Worm (Caenorhabditis elegans) whole organism, young adult: ENCODE results near the gene T12B3.2.

Experiments used
- D2030.7 ChIP-seq: fragments of 200-800 bp; sonication (Bioruptor generic); IDR thresholded peaks from 2 replicates; pipeline ENCODE4 v1.3.6; 2022; ENCODE audit warnings: missing genetic modification reagents, missing genetic modification characterization, missing compliant biosample characterization
- F55B11.4 ChIP-seq: sonication (generic microtip); optimal IDR thresholded peaks from 2 replicates; lab custom pipeline; 2016; ENCODE audit warnings: missing compliant biosample characterization, missing genetic modification characterization, borderline replicate concordance; ENCODE audit not compliant: insufficient read depth
- F57C9.4 ChIP-seq: sonication (generic microtip); optimal IDR thresholded peaks from 2 replicates; lab custom pipeline; 2017; ENCODE audit warnings: mild to moderate bottlenecking, missing genetic modification characterization, missing compliant biosample characterization
- K12H6.12 ChIP-seq: fragments of 200-800 bp; sonication (Bioruptor generic); optimal IDR thresholded peaks from 2 replicates; lab custom pipeline; 2018; ENCODE audit warnings: mild to moderate bottlenecking, missing genetic modification characterization, missing compliant biosample characterization
- T07F8.4 ChIP-seq: sonication (generic microtip); optimal IDR thresholded peaks from 2 replicates; lab custom pipeline; 2016; ENCODE audit warnings: mild to moderate bottlenecking, missing genetic modification characterization, moderate library complexity, missing compliant biosample characterization
- akir-1 ChIP-seq: fragments of 200-800 bp; sonication (Bioruptor generic); optimal IDR thresholded peaks from 2 replicates; lab custom pipeline; 2018; ENCODE audit warnings: mild to moderate bottlenecking, missing genetic modification characterization, moderate library complexity, missing compliant biosample characterization
- ama-1 ChIP-seq, 3 experiments: fragments of 150-350 bp in 1 of 3; sonication (generic microtip) in 2 of 3; optimal IDR thresholded peaks; 2 replicates each; lab custom pipeline; 2014 to 2018; ENCODE audit warnings: missing biosample characterization in 2 of 3, missing genetic modification characterization in 2 of 3, missing genetic modification reagents in 2 of 3
- aptf-2 ChIP-seq: fragments of 200-800 bp; sonication (Bioruptor generic); conservative IDR thresholded peaks from 2 replicates; pipeline ENCODE4 v1.3.6; 2022; ENCODE audit warnings: missing genetic modification reagents, missing genetic modification characterization, missing compliant biosample characterization
- attf-6 ChIP-seq: fragments of 200-800 bp; sonication (Bioruptor generic); IDR thresholded peaks from 2 replicates; pipeline ENCODE4 v1.3.6; 2022; ENCODE audit warnings: missing genetic modification reagents, missing genetic modification characterization, missing compliant biosample characterization
- bed-1 ChIP-seq: fragments of 200-800 bp; sonication (Bioruptor generic); IDR thresholded peaks from 2 replicates; pipeline ENCODE4 v1.3.6; 2022; ENCODE audit warnings: missing genetic modification reagents, missing genetic modification characterization, missing compliant biosample characterization
- cebp-1 ChIP-seq, 2 experiments: fragments of 200-800 bp in 1 of 2; sonication (Bioruptor generic) in 1 of 2; sonication (generic microtip) in 1 of 2; IDR thresholded peaks in 1 of 2; optimal IDR thresholded peaks in 1 of 2; 2 replicates each; pipeline versions ENCODE4 v1.3.6 to Lab custom; 2017 to 2022; ENCODE audit warnings: missing compliant biosample characterization in 2 of 2, missing genetic modification characterization in 2 of 2, mild to moderate bottlenecking in 1 of 2, missing genetic modification reagents in 1 of 2, moderate library complexity in 1 of 2
- die-1 ChIP-seq: sonication (generic microtip); optimal IDR thresholded peaks from 2 replicates; lab custom pipeline; 2016; ENCODE audit warnings: missing genotype, mild to moderate bottlenecking, missing genetic modification characterization, missing compliant biosample characterization
- dox-1 ChIP-seq: fragments of 200-800 bp; sonication (Bioruptor generic); IDR thresholded peaks from 2 replicates; pipeline ENCODE4 v1.3.6; 2022; ENCODE audit warnings: missing genetic modification reagents, missing genetic modification characterization, missing compliant biosample characterization
- ets-4 ChIP-seq: fragments of 200-800 bp; sonication (Bioruptor generic); optimal IDR thresholded peaks from 2 replicates; lab custom pipeline; 2018; ENCODE audit warnings: mild to moderate bottlenecking, missing genetic modification characterization, missing compliant biosample characterization
- gei-17 ChIP-seq: fragments of 200-800 bp; sonication (Bioruptor generic); optimal IDR thresholded peaks from 2 replicates; lab custom pipeline; 2018; ENCODE audit warnings: mild to moderate bottlenecking, missing genetic modification characterization, missing compliant biosample characterization
- hlh-26 ChIP-seq: fragments of 200-800 bp; sonication (Bioruptor generic); conservative IDR thresholded peaks from 2 replicates; pipeline ENCODE4 v1.3.6; 2022; ENCODE audit warnings: missing genetic modification reagents, missing genetic modification characterization, missing compliant biosample characterization
- hmg-20 ChIP-seq: fragments of 200-800 bp; sonication (Bioruptor generic); IDR thresholded peaks from 2 replicates; pipeline ENCODE4 v1.3.6; 2022; ENCODE audit warnings: missing genetic modification reagents, missing genetic modification characterization, missing compliant biosample characterization
- lag-1 ChIP-seq: fragments of 200-800 bp; sonication (Bioruptor generic); IDR thresholded peaks from 2 replicates; pipeline ENCODE4 v1.3.6; 2022; ENCODE audit warnings: missing genetic modification reagents, missing genetic modification characterization, missing compliant biosample characterization
- let-607 ChIP-seq, 2 experiments: fragments of 200-800 bp in 1 of 2; sonication (Bioruptor generic) in 1 of 2; sonication (generic microtip) in 1 of 2; optimal IDR thresholded peaks; 2 replicates each; lab custom pipeline; 2016 to 2018; ENCODE audit warnings: mild to moderate bottlenecking in 2 of 2, missing compliant biosample characterization in 2 of 2, missing genetic modification characterization in 2 of 2, moderate library complexity in 2 of 2, missing genotype in 1 of 2
- lin-35 ChIP-seq, 3 experiments: fragments of 150-350 bp in 2 of 3; sonication (generic microtip) in 1 of 3; optimal IDR thresholded peaks; 2 replicates each; lab custom pipeline; 2014 to 2018; ENCODE audit warnings: missing biosample characterization in 3 of 3, missing genetic modification characterization in 3 of 3, missing genetic modification reagents in 3 of 3
- lin-40 ChIP-seq: sonication (generic microtip); optimal IDR thresholded peaks from 2 replicates; lab custom pipeline; 2016; ENCODE audit warnings: missing genetic modification characterization, mild to moderate bottlenecking, missing compliant biosample characterization, missing genotype, missing genetic modification reagents
- lir-1 ChIP-seq: fragments of 200-800 bp; sonication (Bioruptor generic); conservative IDR thresholded peaks from 2 replicates; pipeline ENCODE4 v1.3.6; 2022; ENCODE audit warnings: missing genetic modification reagents, missing genetic modification characterization, missing compliant biosample characterization
- madf-6 ChIP-seq: fragments of 200-800 bp; sonication (Bioruptor generic); IDR thresholded peaks from 2 replicates; pipeline ENCODE4 v1.3.6; 2022; ENCODE audit warnings: missing genetic modification reagents, missing genetic modification characterization, missing compliant biosample characterization
- madf-8 ChIP-seq: fragments of 200-800 bp; sonication (Bioruptor generic); conservative IDR thresholded peaks from 2 replicates; pipeline ENCODE4 v1.3.6; 2022; ENCODE audit warnings: missing genetic modification reagents, missing genetic modification characterization, missing compliant biosample characterization
- mes-4 ChIP-seq: sonication (generic microtip); optimal IDR thresholded peaks from 2 replicates; lab custom pipeline; 2016; ENCODE audit warnings: missing genotype, missing genetic modification characterization, missing compliant biosample characterization
- mxl-1 ChIP-seq: sonication (generic microtip); optimal IDR thresholded peaks from 2 replicates; lab custom pipeline; 2016; ENCODE audit warnings: missing genetic modification characterization, missing compliant biosample characterization
- nhr-27 ChIP-seq: fragments of 200-800 bp; sonication (Bioruptor generic); optimal IDR thresholded peaks from 2 replicates; lab custom pipeline; 2018; ENCODE audit warnings: mild to moderate bottlenecking, missing genetic modification characterization, moderate library complexity, missing compliant biosample characterization
- nhr-80 ChIP-seq: sonication (generic microtip); optimal IDR thresholded peaks from 2 replicates; lab custom pipeline; 2016; ENCODE audit warnings: missing genetic modification characterization, missing compliant biosample characterization
- rcor-1 ChIP-seq: fragments of 200-800 bp; sonication (Bioruptor generic); IDR thresholded peaks from 2 replicates; pipeline ENCODE4 v1.3.6; 2022; ENCODE audit warnings: missing genetic modification reagents, missing genetic modification characterization, missing compliant biosample characterization
- repo-1 ChIP-seq: sonication (generic microtip); optimal IDR thresholded peaks from 2 replicates; lab custom pipeline; 2017; ENCODE audit warnings: mild to moderate bottlenecking, missing genetic modification characterization, missing compliant biosample characterization
- rpc-1 ChIP-seq, 2 experiments: fragments of 150-350 bp in 1 of 2; sonication (generic microtip) in 1 of 2; optimal IDR thresholded peaks; 2 replicates each; lab custom pipeline; 2014 to 2018; ENCODE audit warnings: missing biosample characterization in 1 of 2, missing genetic modification characterization in 1 of 2, missing genetic modification reagents in 1 of 2, missing genotype in 1 of 2
- sea-2 ChIP-seq: fragments of 200-800 bp; sonication (Bioruptor generic); IDR thresholded peaks from 2 replicates; pipeline ENCODE4 v1.3.6; 2022; ENCODE audit warnings: missing genetic modification characterization, missing compliant biosample characterization
- tbx-9 ChIP-seq: sonication (generic microtip); optimal IDR thresholded peaks from 2 replicates; lab custom pipeline; 2016; ENCODE audit warnings: borderline replicate concordance, missing genetic modification characterization, inconsistent platforms, missing compliant biosample characterization
- ztf-22 ChIP-seq: fragments of 200-800 bp; sonication (Bioruptor generic); optimal IDR thresholded peaks from 2 replicates; lab custom pipeline; 2018; ENCODE audit warnings: mild to moderate bottlenecking, missing genetic modification characterization, moderate library complexity, missing compliant biosample characterization
- ztf-25 ChIP-seq: fragments of 200-800 bp; sonication (Bioruptor generic); IDR thresholded peaks from 2 replicates; pipeline ENCODE4 v1.3.6; 2022; ENCODE audit warnings: missing genetic modification reagents, missing genetic modification characterization, missing compliant biosample characterization
- ztf-26 ChIP-seq: sonication (generic microtip); optimal IDR thresholded peaks from 2 replicates; lab custom pipeline; 2017; ENCODE audit warnings: missing genetic modification characterization, missing compliant biosample characterization

Gene T12B3.2

ce11 chrIV:7402077-7402476, 25.5 kb downstream of the T12B3.2 start (continued):
- TF ChIP-seq die-1 (tag; lab: Kevin White, UChicago), result no peak

ce11 chrIV:7403422-7403821, 26.8 kb downstream of the T12B3.2 start:
- TF ChIP-seq rpc-1 (optimal IDR thresholded peaks at IDR 0.05; lab: Kevin White, UChicago), result no peak
- TF ChIP-seq rpc-1 (tag; optimal IDR thresholded peaks at IDR 0.05; lab: Kevin White, UChicago), result no peak
- no peak for TF ChIP-seq madf-8 (GFP tag; lab: Robert Waterston, UW)
- TF ChIP-seq ztf-25, result no peak
- TF ChIP-seq hlh-26 (GFP tag; lab: Robert Waterston, UW), result no peak
- no peak for TF ChIP-seq lag-1 (GFP tag; lab: Robert Waterston, UW)
- no peak for TF ChIP-seq gei-17
- no peak for TF ChIP-seq attf-6 (GFP tag; lab: Robert Waterston, UW)
- TF ChIP-seq dox-1 (GFP tag; lab: Robert Waterston, UW), result no peak
- no peak for TF ChIP-seq let-607 (tag; optimal IDR thresholded peaks at IDR 0.05; lab: Kevin White, UChicago)
- no peak for TF ChIP-seq sea-2 (GFP tag; lab: Robert Waterston, UW)
- no peak for TF ChIP-seq ets-4 (GFP tag; lab: Kevin White, UChicago)
- TF ChIP-seq lir-1 (GFP tag; lab: Robert Waterston, UW), result no peak
- TF ChIP-seq madf-6 (GFP tag; lab: Robert Waterston, UW), result no peak
- no peak for TF ChIP-seq nhr-27 (tag; lab: Kevin White, UChicago)
- TF ChIP-seq nhr-80 (tag; lab: Kevin White, UChicago), result no peak
- TF ChIP-seq aptf-2 (GFP tag; lab: Robert Waterston, UW), result no peak
- TF ChIP-seq akir-1 (GFP tag; lab: Kevin White, UChicago), result no peak
- no peak for TF ChIP-seq lin-40 (tag; lab: Kevin White, UChicago)
- no peak for TF ChIP-seq ztf-22 (GFP tag; lab: Kevin White, UChicago)

ce11 chrIV:7404934-7405632, 28.5 kb downstream of the T12B3.2 start, which contains the start of the genes C48A7.16 and egl-19:
TSS of gene C48A7.16 (plus strand) at chrIV:7405477.
TSS of gene egl-19 (plus strand) at chrIV:7405582.
- TF ChIP-seq lin-35 (GFP tag; optimal IDR thresholded peaks at IDR 0.05; lab: Kevin White, UChicago) (no peak), rcor-1 (GFP tag; lab: Robert Waterston, UW) (no peak), rpc-1 (optimal IDR thresholded peaks at IDR 0.05; lab: Kevin White, UChicago) (no peak), rpc-1 (tag; optimal IDR thresholded peaks at IDR 0.05; lab: Kevin White, UChicago) (no peak), tbx-9 (tag; lab: Kevin White, UChicago) (no peak), K12H6.12 (no peak), F57C9.4 (no peak), ztf-26 (no peak), lir-1 (GFP tag; lab: Robert Waterston, UW) (no peak), hmg-20 (no peak), ama-1 (optimal IDR thresholded peaks at IDR 0.05; lab: Kevin White, UChicago) (no peak), ama-1 (GFP tag; optimal IDR thresholded peaks at IDR 0.05; lab: Kevin White, UChicago) (no peak)
- TF ChIP-seq, all 124 proteins: peak for 0

ce11 chrIV:7406690-7407089, 30.1 kb downstream of the T12B3.2 start:
- no peak for TF ChIP-seq T07F8.4 (tag; lab: Kevin White, UChicago)
- TF ChIP-seq nhr-27 (tag; lab: Kevin White, UChicago), result no peak
- TF ChIP-seq let-607 (tag; optimal IDR thresholded peaks at IDR 0.05; lab: Kevin White, UChicago), result no peak
- TF ChIP-seq bed-1, result no peak
- no peak for TF ChIP-seq cebp-1 (GFP tag; IDR thresholded peaks at IDR 0.05; lab: Robert Waterston, UW)
- TF ChIP-seq cebp-1 (tag; optimal IDR thresholded peaks at IDR 0.05; lab: Kevin White, UChicago), result no peak
- TF ChIP-seq F57C9.4, result no peak
- TF ChIP-seq mes-4 (tag; lab: Kevin White, UChicago), result no peak
- TF ChIP-seq F55B11.4 (tag; lab: Kevin White, UChicago), result no peak
- TF ChIP-seq hmg-20, result no peak
- TF ChIP-seq repo-1 (tag; lab: Kevin White, UChicago), result no peak
- no peak for TF ChIP-seq mxl-1 (tag; lab: Kevin White, UChicago)
- no peak for TF ChIP-seq D2030.7 (GFP tag; lab: Robert Waterston, UW)
- TF ChIP-seq, all 124 proteins: peak for 0
